Fruit fly (Drosophila melanogaster): ENCODE results near the gene CG14841.
A peak's percentile ranks its signal among the peaks of the same experiment; 100 is the strongest.

Gene CG14841

DNA sequence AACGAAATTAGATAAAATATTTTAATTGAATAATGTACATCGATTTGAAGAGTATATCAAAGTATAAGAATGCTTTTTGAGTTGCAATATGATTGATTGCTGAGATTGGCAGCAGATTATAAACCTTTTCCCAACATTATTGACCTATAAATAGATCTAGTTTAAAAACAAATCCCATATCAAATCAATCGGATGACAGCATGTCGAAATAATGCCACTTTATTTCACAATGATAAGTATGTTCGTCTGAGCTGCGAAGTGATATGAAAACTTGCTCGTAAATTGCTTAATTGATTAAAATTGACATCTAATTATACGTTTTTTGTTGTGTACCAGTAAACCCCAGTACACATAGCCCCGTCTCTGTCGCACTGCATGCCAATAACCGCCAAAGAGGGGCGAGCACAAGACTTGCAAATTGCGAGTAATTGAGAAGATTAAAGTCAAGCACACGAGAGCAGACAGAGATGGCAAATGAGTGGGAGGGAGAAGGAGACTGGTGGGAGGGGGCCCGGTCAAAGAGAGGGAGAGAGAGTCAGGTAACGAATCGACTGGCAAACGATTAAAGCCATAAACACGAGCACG, 20.9 kb upstream of the CG14841 start (continued):
- peak; percentile 7 for TF ChIP-seq CG4854 (GFP tag; optimal IDR thresholded peaks at IDR 0.05)
- no peak for TF ChIP-seq CG17361 (GFP tag; IDR thresholded peaks at IDR 0.05)
- peak; percentile 72 for TF ChIP-seq Hsf (GFP tag; optimal IDR thresholded peaks at IDR 0.05)
- peak; percentile 41 for TF ChIP-seq Abd-B (GFP tag; optimal IDR thresholded peaks at IDR 0.05)
- no peak for TF ChIP-seq run (tag; optimal IDR thresholded peaks at IDR 0.05)
- peak; percentile 18 for TF ChIP-seq Hr3 (GFP tag; optimal IDR thresholded peaks at IDR 0.05)
- peak; percentile 71 for TF ChIP-seq gem (tag; optimal IDR thresholded peaks at IDR 0.05)
- peak; percentile 34 for TF ChIP-seq CG12155 (GFP tag; optimal IDR thresholded peaks at IDR 0.05)
- TF ChIP-seq Elba2 (GFP tag; optimal IDR thresholded peaks at IDR 0.05), result no peak
- TF ChIP-seq Doc3 (GFP tag; IDR thresholded peaks at IDR 0.05; ENCODE audit: partially characterized antibody), result no peak
- TF ChIP-seq CG6765 (GFP tag; optimal IDR thresholded peaks at IDR 0.05), result peak; percentile 25
- TF ChIP-seq unc-4 (GFP tag; IDR thresholded peaks at IDR 0.05; ENCODE audit: partially characterized antibody), result no peak
- TF ChIP-seq ash1 (GFP tag; optimal IDR thresholded peaks at IDR 0.05), result no peak
- no peak for TF ChIP-seq dimm (GFP tag; IDR thresholded peaks at IDR 0.05)
- peak; percentile 14 for TF ChIP-seq scrt (GFP tag; optimal IDR thresholded peaks at IDR 0.05)
- TF ChIP-seq zen (tag; optimal IDR thresholded peaks at IDR 0.05), result no peak
- TF ChIP-seq Side (GFP tag; optimal IDR thresholded peaks at IDR 0.05), result no peak
- TF ChIP-seq zfh1 (GFP tag; IDR thresholded peaks at IDR 0.05), result no peak
- TF ChIP-seq Pdp1 (GFP tag; optimal IDR thresholded peaks at IDR 0.05), result peak in 1 of 2 experiments; percentile 30
- peak; percentile 19 for TF ChIP-seq NfI (GFP tag; optimal IDR thresholded peaks at IDR 0.05)
- peak; percentile 40 for TF ChIP-seq Myb (GFP tag; optimal IDR thresholded peaks at IDR 0.05)
- TF ChIP-seq CG8944 (GFP tag; optimal IDR thresholded peaks at IDR 0.05), result peak; percentile 31
- no peak for TF ChIP-seq vvl (GFP tag; IDR thresholded peaks at IDR 0.05)
- peak; percentile 52 for TF ChIP-seq CG7786 (GFP tag; optimal IDR thresholded peaks at IDR 0.05)
- TF ChIP-seq ind (GFP tag; optimal IDR thresholded peaks at IDR 0.05), result peak; percentile 34
- TF ChIP-seq en (GFP tag; optimal IDR thresholded peaks at IDR 0.05), result peak; percentile 4
- peak; percentile 70 for TF ChIP-seq mam (GFP tag; optimal IDR thresholded peaks at IDR 0.05)
- no peak for TF ChIP-seq ac (GFP tag; optimal IDR thresholded peaks at IDR 0.05)
- no peak for TF ChIP-seq CG1529 (GFP tag; optimal IDR thresholded peaks at IDR 0.05)
- no peak for TF ChIP-seq CG10274 (GFP tag; optimal IDR thresholded peaks at IDR 0.05)
- TF ChIP-seq maf-S (GFP tag; optimal IDR thresholded peaks at IDR 0.05), result peak; percentile 51
- TF ChIP-seq CG10267 (tag; optimal IDR thresholded peaks at IDR 0.05), result no peak
- no peak for TF ChIP-seq CG34376 (GFP tag; optimal IDR thresholded peaks at IDR 0.05)
- peak; percentile 58 for TF ChIP-seq CG3281 (GFP tag; optimal IDR thresholded peaks at IDR 0.05)
- no peak for TF ChIP-seq CG15514 (GFP tag; optimal IDR thresholded peaks at IDR 0.05)
- peak; percentile 81 for TF ChIP-seq sens (GFP tag)
- TF ChIP-seq hb (GFP tag; IDR thresholded peaks at IDR 0.05; ENCODE audit: partially characterized antibody), result no peak
- TF ChIP-seq Tbp (GFP tag; optimal IDR thresholded peaks at IDR 0.05), result no peak
- TF ChIP-seq zfh2 (GFP tag; optimal IDR thresholded peaks at IDR 0.05), result peak; percentile 65
- no peak for TF ChIP-seq kay (GFP tag; optimal IDR thresholded peaks at IDR 0.05)
- peak; percentile 45 for TF ChIP-seq Meics (GFP tag; optimal IDR thresholded peaks at IDR 0.05)
- no peak for TF ChIP-seq Spps (tag; optimal IDR thresholded peaks at IDR 0.05)
- TF ChIP-seq odd (GFP tag; optimal IDR thresholded peaks at IDR 0.05), result no peak
- peak; percentile 11 for TF ChIP-seq Hand (GFP tag; optimal IDR thresholded peaks at IDR 0.05)
- TF ChIP-seq ci (GFP tag; IDR thresholded peaks at IDR 0.05), result no peak
- TF ChIP-seq ERR (GFP tag; optimal IDR thresholded peaks at IDR 0.05), result peak; percentile 4
- TF ChIP-seq ewg (GFP tag; optimal IDR thresholded peaks at IDR 0.05), result peak; percentile 6
- no peak for TF ChIP-seq gfzf (GFP tag; optimal IDR thresholded peaks at IDR 0.05)
- TF ChIP-seq corto (GFP tag; optimal IDR thresholded peaks at IDR 0.05), result no peak
- TF ChIP-seq Camta (GFP tag; optimal IDR thresholded peaks at IDR 0.05), result peak; percentile 8

Data from whole organism, embryonic.